Worm (Caenorhabditis elegans) whole organism, L4/young adult: ENCODE measurements around the gene thn-4.

ENCODE experiments used
- W03F9.2 ChIP-seq: fragments of 150-350 bp; optimal IDR thresholded peaks from 2 replicates; lab custom pipeline; 2014; ENCODE audit warnings: missing biosample characterization, missing genetic modification characterization
- dao-5 ChIP-seq: sonication (generic microtip); optimal IDR thresholded peaks from 2 replicates; lab custom pipeline; 2016; ENCODE audit warnings: missing genotype, missing genetic modification characterization, moderate library complexity, missing compliant biosample characterization
- him-1 ChIP-seq: sonication (generic microtip); optimal IDR thresholded peaks from 2 replicates; lab custom pipeline; 2016; ENCODE audit warnings: missing genotype, missing genetic modification reagents, missing genetic modification characterization, missing compliant biosample characterization

thn-4 gene

ce11 chrV:16882260-16882918 lies 11.1 kb upstream of the thn-4 start, which contains the start of the genes F09C6.11 and F09C6.12:
F09C6.11 (minus strand) TSS chrV:16882310.
F09C6.12 (plus strand) TSS chrV:16882868.
- TF ChIP-seq him-1 (tag; lab: Kevin White, UChicago), result no peak
- no peak for TF ChIP-seq W03F9.2 (tag; lab: Kevin White, UChicago)
- no peak for TF ChIP-seq dao-5

DNA sequence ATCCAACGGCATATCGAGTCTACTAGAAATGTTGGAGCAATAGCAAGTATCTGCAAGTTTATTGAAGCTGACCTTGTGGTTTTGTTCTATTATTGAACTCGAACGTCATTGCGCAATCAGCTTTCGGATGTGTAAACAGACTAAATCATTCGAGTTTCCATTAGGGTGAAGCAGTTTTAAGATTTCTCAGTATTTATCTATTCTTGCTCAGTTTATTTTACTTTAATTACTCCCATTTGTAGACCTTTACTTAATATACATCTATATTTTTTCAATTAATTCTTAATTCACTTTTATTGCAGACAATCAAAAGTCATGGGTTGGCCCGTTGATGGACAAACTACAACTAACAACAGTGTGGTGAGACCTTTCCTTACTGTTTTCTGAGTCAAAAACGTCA lies 9.4 kb upstream of the thn-4 start, which contains the start of gene F09C6.14:
TSS of gene F09C6.14 (plus strand) at position 301 of the 400 bp plus-strand sequence.
- TF ChIP-seq dao-5 (no peak), W03F9.2 (tag; lab: Kevin White, UChicago) (no peak), him-1 (tag; lab: Kevin White, UChicago) (no peak)

DNA sequence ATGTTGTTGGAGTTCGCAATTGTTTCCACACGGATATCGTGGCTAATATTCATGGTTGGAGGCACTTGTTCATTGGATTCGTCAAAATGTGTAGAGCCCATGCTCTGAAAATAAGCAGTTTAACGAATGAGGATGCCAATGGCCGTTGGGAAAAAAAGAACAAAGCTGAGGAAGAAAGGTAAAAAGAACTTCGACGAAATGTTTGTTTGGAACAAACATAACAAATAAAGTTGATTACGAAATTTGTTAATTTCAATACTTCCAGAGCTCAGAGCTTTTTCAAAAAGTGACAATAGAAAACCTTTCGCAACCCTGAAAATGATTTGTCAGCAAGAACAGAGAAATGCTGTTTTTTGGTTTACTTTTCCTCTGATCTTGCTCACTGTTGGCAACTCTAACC lies 8.8 kb upstream of the thn-4 start, which contains the start of gene F09C6.3:
TSS of gene F09C6.3 (minus strand) at position 101 of the 400 bp plus-strand sequence.
- no peak for TF ChIP-seq dao-5
- no peak for TF ChIP-seq him-1 (tag; lab: Kevin White, UChicago)

- TF ChIP-seq dao-5 (no peak), him-1 (tag; lab: Kevin White, UChicago) (no peak), W03F9.2 (tag; lab: Kevin White, UChicago) (no peak)
Measured at ce11 chrV:16879532-16879931, 8.2 kb upstream of the thn-4 start.

- TF ChIP-seq W03F9.2 (tag; lab: Kevin White, UChicago) (no peak), dao-5 (no peak)
Measured at ce11 chrV:16874966-16875365, 3.7 kb upstream of the thn-4 start, which contains the start of gene F49A5.10. F49A5.10 (plus strand) TSS chrV:16875266.

DNA sequence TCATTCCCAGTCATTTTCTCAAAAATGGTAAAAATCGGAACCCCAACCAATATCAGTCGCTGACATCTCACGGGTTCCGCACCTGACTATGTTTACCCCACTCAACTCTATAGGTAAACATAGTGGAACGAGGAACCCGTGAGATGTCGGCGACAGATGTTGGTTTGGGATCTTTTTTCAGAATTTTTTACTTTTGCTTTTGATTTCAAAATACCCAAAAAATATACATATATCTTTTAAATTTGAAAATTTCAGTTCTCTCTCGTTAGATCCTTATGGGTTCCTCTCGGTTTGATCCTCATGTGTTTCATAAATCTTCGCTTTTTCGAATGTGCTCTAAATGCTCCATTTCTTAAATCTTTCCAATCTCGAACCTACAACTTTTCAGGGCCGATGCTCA lies 2.4 kb upstream of the thn-4 start, which contains the start of gene srw-23:
TSS of gene srw-23 (plus strand) at position 301 of the 400 bp plus-strand sequence.
- TF ChIP-seq him-1 (tag; lab: Kevin White, UChicago) (no peak), W03F9.2 (tag; lab: Kevin White, UChicago) (no peak), dao-5 (no peak)

DNA sequence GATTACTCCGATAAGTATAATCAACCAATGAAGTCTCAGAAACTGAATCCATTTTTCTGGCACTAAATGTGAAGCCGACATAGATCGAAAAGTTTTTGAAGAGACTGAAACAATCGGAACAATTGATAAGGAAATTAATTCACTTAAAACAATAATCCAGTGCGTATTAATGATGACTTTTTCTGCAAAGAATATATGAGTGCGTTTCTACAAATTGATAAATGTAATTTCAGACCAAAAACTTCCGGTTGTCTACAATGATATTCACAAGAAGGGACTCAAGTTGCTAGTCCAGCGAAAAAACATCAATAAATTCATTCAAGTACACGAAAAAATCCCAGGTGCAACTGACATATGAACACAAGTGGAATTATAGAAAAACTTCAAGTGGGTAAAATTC lies 1.5 kb downstream of the thn-4 start, which contains the start of gene clec-33:
TSS of gene clec-33 (minus strand) at position 101 of the 400 bp plus-strand sequence.
- TF ChIP-seq him-1 (tag; lab: Kevin White, UChicago) (no peak), W03F9.2 (tag; lab: Kevin White, UChicago) (no peak)

ce11 chrV:16865404-16865803 lies 5.9 kb downstream of the thn-4 start, which contains the start of gene clec-28:
clec-28 (plus strand) TSS chrV:16865704.
- TF ChIP-seq dao-5, result no peak
- TF ChIP-seq W03F9.2 (tag; lab: Kevin White, UChicago), result no peak
- TF ChIP-seq him-1 (tag; lab: Kevin White, UChicago), result no peak

- TF ChIP-seq him-1 (tag; lab: Kevin White, UChicago) (no peak), dao-5 (no peak), W03F9.2 (tag; lab: Kevin White, UChicago) (no peak)
Measured at ce11 chrV:16861719-16862118, 9.6 kb downstream of the thn-4 start, which contains the start of the genes clec-32 and clec-24. clec-32 (minus strand) TSS chrV:16861819. clec-24 (plus strand) TSS chrV:16862012.

- TF ChIP-seq W03F9.2 (tag; lab: Kevin White, UChicago) (no peak), dao-5 (no peak), him-1 (tag; lab: Kevin White, UChicago) (no peak)
Measured at ce11 chrV:16857977-16858479, 13.3 kb downstream of the thn-4 start, which contains the start of the genes clec-31 and clec-22. clec-31 (minus strand) TSS chrV:16858077. clec-22 (plus strand) TSS chrV:16858429.

ce11 chrV:16853956-16854683 lies 17.2 kb downstream of the thn-4 start, which contains the start of the genes clec-35 and clec-27:
clec-35 (minus strand) TSS chrV:16854056.
clec-27 (plus strand) TSS chrV:16854633.
- no peak for TF ChIP-seq dao-5
- TF ChIP-seq him-1 (tag; lab: Kevin White, UChicago), result no peak
- TF ChIP-seq W03F9.2 (tag; lab: Kevin White, UChicago), result no peak

DNA sequence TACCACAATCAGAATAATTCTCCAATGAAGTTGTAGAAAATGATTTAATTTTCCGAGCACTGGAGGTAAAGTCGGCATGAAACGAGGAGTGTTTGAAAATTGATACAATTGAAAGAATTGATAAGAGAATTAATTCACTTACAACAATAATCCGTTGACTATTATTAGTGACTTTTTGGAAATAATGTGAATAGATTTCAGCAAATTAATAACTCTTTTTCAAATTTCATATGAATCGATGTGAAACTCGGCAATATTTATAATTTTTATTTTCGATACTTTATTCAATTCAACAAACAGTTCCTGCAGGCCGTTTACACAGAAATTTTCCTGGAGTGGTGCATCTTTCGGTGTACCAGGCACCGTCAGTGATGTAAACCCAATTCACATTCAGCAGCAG lies 19.3 kb downstream of the thn-4 start, which contains the start of gene clec-37:
TSS of gene clec-37 (minus strand) at position 101 of the 400 bp plus-strand sequence.
- TF ChIP-seq dao-5 (no peak), W03F9.2 (tag; lab: Kevin White, UChicago) (no peak)

ce11 chrV:16848498-16848897 lies 22.8 kb downstream of the thn-4 start, which contains the start of the genes clec-36 and clec-26:
clec-36 (minus strand) TSS chrV:16848598.
clec-26 (plus strand) TSS chrV:16848611.
- TF ChIP-seq W03F9.2 (tag; lab: Kevin White, UChicago) (no peak), dao-5 (no peak), him-1 (tag; lab: Kevin White, UChicago) (no peak)
